Worm (Caenorhabditis elegans) whole organism, early embryonic: Measurements from ENCODE around the gene T24D3.2.

Experiments
- B0310.2 ChIP-seq: sonication (generic microtip); optimal IDR thresholded peaks from 2 replicates; lab custom pipeline; 2016; ENCODE audit warnings: mild to moderate bottlenecking, missing genetic modification characterization, missing compliant biosample characterization
- F13C5.2 ChIP-seq: sonication (generic microtip); optimal IDR thresholded peaks from 2 replicates; lab custom pipeline; 2017; ENCODE audit warnings: mild to moderate bottlenecking, missing genetic modification characterization, inconsistent platforms, missing compliant biosample characterization
- aly-1 ChIP-seq: sonication (generic microtip); optimal IDR thresholded peaks from 2 replicates; lab custom pipeline; 2016; ENCODE audit warnings: missing genetic modification characterization, missing compliant biosample characterization
- ama-1 ChIP-seq: fragments of 150-350 bp; optimal IDR thresholded peaks from 2 replicates; lab custom pipeline; 2014
- ceh-13 ChIP-seq: fragments of 200-800 bp; sonication (Bioruptor generic); optimal IDR thresholded peaks from 2 replicates; lab custom pipeline; 2018; ENCODE audit warnings: mild to moderate bottlenecking, missing genetic modification characterization, missing compliant biosample characterization
- ceh-36 ChIP-seq: sonication (generic microtip); optimal IDR thresholded peaks from 2 replicates; lab custom pipeline; 2016; ENCODE audit warnings: missing genetic modification characterization, inconsistent platforms, missing compliant biosample characterization
- ets-7 ChIP-seq: sonication (generic microtip); optimal IDR thresholded peaks from 2 replicates; lab custom pipeline; 2016; ENCODE audit warnings: missing genotype, missing genetic modification characterization, missing compliant biosample characterization
- flt-1 ChIP-seq: fragments of 200-800 bp; sonication (Bioruptor generic); IDR thresholded peaks from 2 replicates; pipeline ENCODE4 v1.3.6; 2022; ENCODE audit warnings: missing genetic modification characterization, missing compliant biosample characterization
- hmbx-1 ChIP-seq: sonication (generic microtip); optimal IDR thresholded peaks from 2 replicates; lab custom pipeline; 2016; ENCODE audit warnings: mild to moderate bottlenecking, missing genetic modification characterization, missing compliant biosample characterization
- hmg-4 ChIP-seq: fragments of 200-800 bp; sonication (Bioruptor generic); optimal IDR thresholded peaks from 2 replicates; lab custom pipeline; 2018; ENCODE audit warnings: mild to moderate bottlenecking, missing genetic modification characterization, missing compliant biosample characterization
- hnd-1 ChIP-seq: sonication (generic microtip); optimal IDR thresholded peaks from 2 replicates; lab custom pipeline; 2016; ENCODE audit warnings: missing genetic modification characterization, missing compliant biosample characterization
- pes-1 ChIP-seq: fragments of 200-800 bp; sonication (Bioruptor generic); IDR thresholded peaks from 2 replicates; pipeline ENCODE4 v1.3.6; 2022; ENCODE audit warnings: missing genetic modification reagents, missing genetic modification characterization, missing compliant biosample characterization
- scrt-1 ChIP-seq: fragments of 200-800 bp; sonication (Bioruptor generic); IDR thresholded peaks from 2 replicates; pipeline ENCODE4 v1.3.6; 2022; ENCODE audit warnings: missing genetic modification characterization, missing compliant biosample characterization
- sea-1 ChIP-seq: fragments of 200-800 bp; sonication (Bioruptor generic); conservative IDR thresholded peaks from 2 replicates; pipeline ENCODE4 v1.3.6; 2022; ENCODE audit warnings: missing genetic modification characterization, missing compliant biosample characterization
- tbx-11 ChIP-seq: fragments of 200-800 bp; sonication (Bioruptor generic); IDR thresholded peaks from 2 replicates; pipeline ENCODE4 v1.3.6; 2022; ENCODE audit warnings: missing genetic modification characterization, missing compliant biosample characterization
- tbx-37 ChIP-seq: fragments of 200-800 bp; sonication (Bioruptor generic); conservative IDR thresholded peaks from 2 replicates; pipeline ENCODE4 v1.3.6; 2022; ENCODE audit warnings: missing genetic modification reagents, missing genetic modification characterization, missing compliant biosample characterization
- tra-4 ChIP-seq: sonication (generic microtip); optimal IDR thresholded peaks from 2 replicates; lab custom pipeline; 2017; ENCODE audit warnings: missing genetic modification characterization, missing compliant biosample characterization

The T24D3.2 gene

ce11 chrX:12407297-12407696 is 18.2 kb upstream of the T24D3.2 start:
- TF ChIP-seq ets-7 (tag; lab: Kevin White, UChicago) (no peak), hmg-4 (GFP tag; lab: Kevin White, UChicago) (peak; percentile 52), flt-1 (GFP tag; lab: Robert Waterston, UW) (no peak), aly-1 (peak; percentile 77), F13C5.2 (tag; lab: Kevin White, UChicago) (peak; percentile 0), scrt-1 (GFP tag; lab: Robert Waterston, UW) (0 out of 2 replicates have a peak, but pooled peaks have one; percentile 15), ceh-36 (tag; lab: Kevin White, UChicago) (no peak), tbx-37 (GFP tag; lab: Robert Waterston, UW) (0 out of 2 replicates have a peak, but pooled peaks have one; percentile 12)

- TF ChIP-seq B0310.2 (tag; lab: Kevin White, UChicago) (no peak), aly-1 (no peak)
Observed at ce11 chrX:12413941-12414340, 11.6 kb upstream of the T24D3.2 start, which contains the start of gene lin-2. lin-2 (minus strand) TSS chrX:12414041.

ce11 chrX:12415832-12416231 is 9.7 kb upstream of the T24D3.2 start:
- TF ChIP-seq sea-1 (GFP tag; lab: Robert Waterston, UW) = no peak
- no peak for TF ChIP-seq ets-7 (tag; lab: Kevin White, UChicago)
- no peak for TF ChIP-seq tbx-11

ce11 chrX:12422580-12422979 is 3.0 kb upstream of the T24D3.2 start:
- TF ChIP-seq ama-1 (lab: Kevin White, UChicago) = no peak
- TF ChIP-seq ceh-13 (GFP tag; lab: Kevin White, UChicago) = no peak

ce11 chrX:12430309-12430708 is 4.8 kb downstream of the T24D3.2 start, which contains the start of gene med-1:
med-1 (plus strand) TSS chrX:12430609.
- no peak for TF ChIP-seq ceh-36 (tag; lab: Kevin White, UChicago)
- TF ChIP-seq F13C5.2 (tag; lab: Kevin White, UChicago) = no peak
- no peak for TF ChIP-seq ets-7 (tag; lab: Kevin White, UChicago)
- TF ChIP-seq aly-1 = no peak
- no peak for TF ChIP-seq pes-1 (GFP tag; lab: Robert Waterston, UW)
- TF ChIP-seq sea-1 (GFP tag; lab: Robert Waterston, UW) = no peak
- no peak for TF ChIP-seq tra-4 (tag; lab: Kevin White, UChicago)
- TF ChIP-seq ama-1 (lab: Kevin White, UChicago) = no peak
- no peak for TF ChIP-seq hnd-1
- no peak for TF ChIP-seq tbx-37 (GFP tag; lab: Robert Waterston, UW)
- TF ChIP-seq hmg-4 (GFP tag; lab: Kevin White, UChicago) = no peak
- TF ChIP-seq B0310.2 (tag; lab: Kevin White, UChicago) = no peak

- TF ChIP-seq ceh-13 (GFP tag; lab: Kevin White, UChicago) (no peak), scrt-1 (GFP tag; lab: Robert Waterston, UW) (no peak), hmg-4 (GFP tag; lab: Kevin White, UChicago) (no peak), B0310.2 (tag; lab: Kevin White, UChicago) (no peak), hnd-1 (no peak), tra-4 (tag; lab: Kevin White, UChicago) (no peak), aly-1 (no peak), hmbx-1 (tag; lab: Kevin White, UChicago) (no peak), ama-1 (lab: Kevin White, UChicago) (no peak), sea-1 (GFP tag; lab: Robert Waterston, UW) (no peak), ceh-36 (tag; lab: Kevin White, UChicago) (no peak), F13C5.2 (tag; lab: Kevin White, UChicago) (no peak), ets-7 (tag; lab: Kevin White, UChicago) (no peak), pes-1 (GFP tag; lab: Robert Waterston, UW) (no peak)
Observed at ce11 chrX:12434086-12434485, 8.6 kb downstream of the T24D3.2 start, which contains the start of gene tsct-1. tsct-1 (plus strand) TSS chrX:12434097.

- TF ChIP-seq sea-1 (GFP tag; lab: Robert Waterston, UW) (no peak), ceh-13 (GFP tag; lab: Kevin White, UChicago) (no peak), tbx-37 (GFP tag; lab: Robert Waterston, UW) (no peak), tra-4 (tag; lab: Kevin White, UChicago) (no peak), flt-1 (GFP tag; lab: Robert Waterston, UW) (no peak), scrt-1 (GFP tag; lab: Robert Waterston, UW) (no peak), B0310.2 (tag; lab: Kevin White, UChicago) (no peak), ceh-36 (tag; lab: Kevin White, UChicago) (no peak), F13C5.2 (tag; lab: Kevin White, UChicago) (no peak)
Observed at ce11 chrX:12435246-12435645, 9.7 kb downstream of the T24D3.2 start.

- TF ChIP-seq scrt-1 (GFP tag; lab: Robert Waterston, UW) (no peak), flt-1 (GFP tag; lab: Robert Waterston, UW) (no peak), hmbx-1 (tag; lab: Kevin White, UChicago) (no peak), ama-1 (lab: Kevin White, UChicago) (no peak), aly-1 (no peak)
Observed at ce11 chrX:12436486-12436885, 11.0 kb downstream of the T24D3.2 start.

- no peak for TF ChIP-seq tbx-11
- TF ChIP-seq tra-4 (tag; lab: Kevin White, UChicago) = no peak
- TF ChIP-seq ceh-13 (GFP tag; lab: Kevin White, UChicago) = no peak
- TF ChIP-seq tbx-37 (GFP tag; lab: Robert Waterston, UW) = no peak
- no peak for TF ChIP-seq hmbx-1 (tag; lab: Kevin White, UChicago)
- no peak for TF ChIP-seq hnd-1
- no peak for TF ChIP-seq B0310.2 (tag; lab: Kevin White, UChicago)
- no peak for TF ChIP-seq ceh-36 (tag; lab: Kevin White, UChicago)
- TF ChIP-seq ets-7 (tag; lab: Kevin White, UChicago) = no peak
- TF ChIP-seq pes-1 (GFP tag; lab: Robert Waterston, UW) = no peak
- TF ChIP-seq flt-1 (GFP tag; lab: Robert Waterston, UW) = no peak
- TF ChIP-seq sea-1 (GFP tag; lab: Robert Waterston, UW) = no peak
- no peak for TF ChIP-seq F13C5.2 (tag; lab: Kevin White, UChicago)
Observed at ce11 chrX:12438266-12438665, 12.7 kb downstream of the T24D3.2 start.
